Worm (Caenorhabditis elegans): ENCODE measurements around the gene C01G10.17.

ce11 chrV:15087207-15087706 is 3.3 kb upstream of the C01G10.17 start, which contains the start of the genes C01G10.15 and C01G10.6:
- TF ChIP-seq dao-5 (tag; optimal IDR thresholded peaks at IDR 0.05), result no peak
- no peak for TF ChIP-seq him-1 (tag; optimal IDR thresholded peaks at IDR 0.05)
- no peak for TF ChIP-seq W03F9.2 (tag; optimal IDR thresholded peaks at IDR 0.05)

All from whole organism, L4/young adult.